Worm (Caenorhabditis elegans) whole organism, L1 larva: Measurements from ENCODE around the gene F56H9.6.

Source experiments
- C04F5.9 ChIP-seq: sonication (generic microtip); optimal IDR thresholded peaks from 2 replicates; lab custom pipeline; 2016; ENCODE audit warnings: missing genetic modification characterization, missing compliant biosample characterization
- C34B4.2 ChIP-seq: sonication (generic microtip); optimal IDR thresholded peaks from 2 replicates; lab custom pipeline; 2017; ENCODE audit warnings: mild to moderate bottlenecking, missing genetic modification characterization, missing compliant biosample characterization
- F16B12.6 ChIP-seq: fragments of 150-350 bp; optimal IDR thresholded peaks from 2 replicates; lab custom pipeline; 2014; ENCODE audit warnings: missing biosample characterization, missing genetic modification characterization
- aly-2 ChIP-seq: fragments of 150-350 bp; optimal IDR thresholded peaks from 2 replicates; lab custom pipeline; 2014; ENCODE audit warnings: missing biosample characterization, missing genetic modification characterization
- ceh-8 ChIP-seq: fragments of 200-800 bp; sonication (Bioruptor generic); optimal IDR thresholded peaks from 2 replicates; lab custom pipeline; 2018; ENCODE audit warnings: mild to moderate bottlenecking, missing genetic modification characterization, moderate library complexity, missing compliant biosample characterization
- ceh-82 ChIP-seq, 3 experiments: fragments of 150-350 bp in 1 of 3; sonication (generic microtip) in 2 of 3; optimal IDR thresholded peaks; 2 replicates each; lab custom pipeline; 2014 to 2017; ENCODE audit warnings: missing biosample characterization in 3 of 3, missing genetic modification characterization in 3 of 3
- ceh-90 ChIP-seq: sonication (generic microtip); optimal IDR thresholded peaks from 2 replicates; lab custom pipeline; 2016; ENCODE audit warnings: missing genetic modification characterization, missing compliant biosample characterization
- dsc-1 ChIP-seq: sonication (generic microtip); optimal IDR thresholded peaks from 2 replicates; lab custom pipeline; 2016; ENCODE audit warnings: mild to moderate bottlenecking, missing genetic modification characterization, missing compliant biosample characterization
- efl-1 ChIP-seq, 4 experiments: fragments of 150-350 bp; optimal IDR thresholded peaks in 3 of 4; peaks in 1 of 4; 1 replicate in 1 of 4; 2 replicates in 3 of 4; lab custom pipeline; 2014; ENCODE audit warnings: missing biosample characterization in 2 of 4, missing genetic modification characterization in 2 of 4, missing genetic modification reagents in 2 of 4
- efl-3 ChIP-seq: fragments of 200-800 bp; sonication (Bioruptor generic); optimal IDR thresholded peaks from 2 replicates; lab custom pipeline; 2018; ENCODE audit warnings: mild to moderate bottlenecking, missing genetic modification characterization, missing compliant biosample characterization
- egl-13 ChIP-seq: sonication (generic microtip); optimal IDR thresholded peaks from 2 replicates; lab custom pipeline; 2016; ENCODE audit warnings: missing genotype, missing genetic modification reagents, missing genetic modification characterization, missing compliant biosample characterization
- fkh-8 ChIP-seq: sonication (generic microtip); optimal IDR thresholded peaks from 2 replicates; lab custom pipeline; 2016; ENCODE audit warnings: mild to moderate bottlenecking, missing genetic modification characterization, missing compliant biosample characterization
- fos-1 ChIP-seq: fragments of 150-350 bp; optimal IDR thresholded peaks from 2 replicates; lab custom pipeline; 2014; ENCODE audit warnings: missing biosample characterization, missing genetic modification characterization
- hlh-17 ChIP-seq: fragments of 200-800 bp; sonication (Bioruptor generic); optimal IDR thresholded peaks from 2 replicates; lab custom pipeline; 2018; ENCODE audit warnings: missing genetic modification characterization, mild to moderate bottlenecking, missing compliant biosample characterization, moderate library complexity, borderline replicate concordance
- hpl-2 ChIP-seq: fragments of 150-350 bp; optimal IDR thresholded peaks from 2 replicates; lab custom pipeline; 2014; ENCODE audit warnings: missing biosample characterization, missing genetic modification reagents, missing genetic modification characterization
- irx-1 ChIP-seq: sonication (generic microtip); optimal IDR thresholded peaks from 2 replicates; lab custom pipeline; 2016; ENCODE audit warnings: missing genetic modification characterization, missing compliant biosample characterization
- isw-1 ChIP-seq: fragments of 200-800 bp; sonication (Bioruptor generic); IDR thresholded peaks from 2 replicates; pipeline ENCODE4 v1.3.6; 2022; ENCODE audit warnings: missing genetic modification characterization, missing compliant biosample characterization
- jun-1 ChIP-seq: fragments of 150-350 bp; optimal IDR thresholded peaks from 2 replicates; lab custom pipeline; 2014; ENCODE audit warnings: missing biosample characterization, missing genetic modification reagents, missing genetic modification characterization
- lin-14 ChIP-seq: fragments of 200-800 bp; sonication (Bioruptor generic); optimal IDR thresholded peaks from 2 replicates; lab custom pipeline; 2018; ENCODE audit warnings: mild to moderate bottlenecking, missing genetic modification characterization, moderate library complexity, missing compliant biosample characterization
- lin-39 ChIP-seq: fragments of 150-350 bp; optimal IDR thresholded peaks from 2 replicates; lab custom pipeline; 2014; ENCODE audit warnings: missing biosample characterization, missing genetic modification reagents, missing genetic modification characterization
- lir-3 ChIP-seq: sonication (generic microtip); optimal IDR thresholded peaks from 2 replicates; lab custom pipeline; 2016; ENCODE audit warnings: mild to moderate bottlenecking, missing genetic modification characterization, moderate library complexity, missing compliant biosample characterization; ENCODE audit not compliant: poor library complexity
- mab-9 ChIP-seq: fragments of 200-800 bp; sonication (Bioruptor generic); IDR thresholded peaks from 2 replicates; pipeline ENCODE4 v1.3.6; 2022; ENCODE audit warnings: missing genetic modification reagents, missing genetic modification characterization, missing compliant biosample characterization
- nhr-11 ChIP-seq: fragments of 150-350 bp; optimal IDR thresholded peaks from 2 replicates; lab custom pipeline; 2014; ENCODE audit warnings: missing biosample characterization, missing genetic modification characterization
- nhr-12 ChIP-seq: sonication (generic microtip); optimal IDR thresholded peaks from 2 replicates; lab custom pipeline; 2017; ENCODE audit warnings: missing biosample characterization, missing genetic modification characterization
- nhr-19 ChIP-seq: fragments of 200-800 bp; sonication (Bioruptor generic); conservative IDR thresholded peaks from 2 replicates; pipeline ENCODE4 v1.3.6; 2022; ENCODE audit warnings: missing genetic modification characterization, missing compliant biosample characterization
- nhr-20 ChIP-seq: sonication (generic microtip); optimal IDR thresholded peaks from 2 replicates; lab custom pipeline; 2016; ENCODE audit warnings: mild to moderate bottlenecking, missing genetic modification characterization, missing compliant biosample characterization
- nhr-237 ChIP-seq: fragments of 150-350 bp; optimal IDR thresholded peaks from 2 replicates; lab custom pipeline; 2014; ENCODE audit warnings: missing biosample characterization, missing genetic modification characterization
- nhr-28 ChIP-seq: fragments of 150-350 bp; optimal IDR thresholded peaks from 2 replicates; lab custom pipeline; 2014; ENCODE audit warnings: missing biosample characterization, missing genetic modification characterization
- nhr-47 ChIP-seq: sonication (generic microtip); optimal IDR thresholded peaks from 2 replicates; lab custom pipeline; 2016; ENCODE audit warnings: mild to moderate bottlenecking, missing genetic modification characterization, moderate library complexity, missing compliant biosample characterization
- nhr-71 ChIP-seq: sonication (generic microtip); optimal IDR thresholded peaks from 2 replicates; lab custom pipeline; 2016; ENCODE audit warnings: mild to moderate bottlenecking, missing genetic modification characterization, moderate library complexity, missing compliant biosample characterization
- nhr-85 ChIP-seq: sonication (generic microtip); peaks from one replicate; lab custom pipeline; 2016; ENCODE audit warnings: missing genetic modification characterization, inconsistent platforms, missing compliant biosample characterization
- nhr-90 ChIP-seq: sonication (generic microtip); optimal IDR thresholded peaks from 2 replicates; lab custom pipeline; 2016; ENCODE audit warnings: mild to moderate bottlenecking, missing genetic modification characterization, missing compliant biosample characterization; ENCODE audit not compliant: poor library complexity
- pag-3 ChIP-seq: sonication (generic microtip); optimal IDR thresholded peaks from 2 replicates; lab custom pipeline; 2017; ENCODE audit warnings: missing genetic modification characterization, mild to moderate bottlenecking, missing compliant biosample characterization, antibody characterized with exemption, borderline replicate concordance; ENCODE audit not compliant: insufficient read depth
- pax-3 ChIP-seq: fragments of 200-800 bp; sonication (Bioruptor generic); optimal IDR thresholded peaks from 2 replicates; lab custom pipeline; 2018; ENCODE audit warnings: mild to moderate bottlenecking, missing genetic modification characterization, moderate library complexity, missing compliant biosample characterization
- snpc-4 ChIP-seq: fragments of 150-350 bp; optimal IDR thresholded peaks from 2 replicates; lab custom pipeline; 2014; ENCODE audit warnings: missing biosample characterization, missing genetic modification characterization
- sox-4 ChIP-seq: sonication (generic microtip); optimal IDR thresholded peaks from 2 replicates; lab custom pipeline; 2016; ENCODE audit warnings: missing genetic modification characterization, missing compliant biosample characterization
- tbx-2 ChIP-seq: sonication (generic microtip); optimal IDR thresholded peaks from 2 replicates; lab custom pipeline; 2016; ENCODE audit warnings: missing genetic modification characterization, missing compliant biosample characterization
- unc-98 ChIP-seq: fragments of 200-800 bp; sonication (Bioruptor generic); IDR thresholded peaks from 2 replicates; pipeline ENCODE4 v1.3.6; 2022; ENCODE audit warnings: missing genetic modification characterization, missing compliant biosample characterization
- xbp-1 ChIP-seq: sonication (generic microtip); optimal IDR thresholded peaks from 2 replicates; lab custom pipeline; 2016; ENCODE audit warnings: missing genetic modification characterization, missing compliant biosample characterization
- zip-4 ChIP-seq: fragments of 200-800 bp; sonication (Bioruptor generic); optimal IDR thresholded peaks from 2 replicates; lab custom pipeline; 2018; ENCODE audit warnings: mild to moderate bottlenecking, missing genetic modification characterization, moderate library complexity, missing compliant biosample characterization
- ztf-4 ChIP-seq: fragments of 150-350 bp; optimal IDR thresholded peaks from 2 replicates; lab custom pipeline; 2014; ENCODE audit warnings: missing biosample characterization, missing genetic modification characterization

Gene F56H9.6

DNA sequence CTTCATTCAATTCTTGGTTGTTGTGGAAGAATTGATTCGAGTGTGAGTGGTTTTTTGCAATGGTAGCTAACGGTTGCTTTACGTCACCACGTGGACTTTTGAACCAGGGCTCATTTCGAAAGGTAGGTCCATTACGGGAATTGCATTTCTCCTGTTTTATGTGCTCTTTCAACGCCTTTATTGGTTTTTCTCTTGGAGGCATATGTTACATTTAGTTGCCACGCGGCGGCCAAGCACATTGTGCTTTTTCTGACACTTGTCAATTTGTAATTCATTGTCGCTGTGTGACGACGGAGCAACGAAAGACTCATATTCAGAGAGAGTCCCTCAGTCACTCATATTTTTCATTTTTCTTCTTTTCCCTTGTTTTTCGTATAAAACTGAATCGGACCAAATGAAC is 44.9 kb downstream of the F56H9.6 start:
- TF ChIP-seq fkh-8 (tag; lab: Kevin White, UChicago) (no peak), hlh-17 (GFP tag; lab: Kevin White, UChicago) (no peak), ceh-82 (tag; optimal IDR thresholded peaks at IDR 0.05; lab: Kevin White, UChicago) (no peak), isw-1 (GFP tag; lab: Robert Waterston, UW) (no peak), nhr-20 (no peak), F16B12.6 (tag; lab: Kevin White, UChicago) (no peak), nhr-19 (GFP tag; lab: Robert Waterston, UW) (no peak), mab-9 (no peak), nhr-85 (tag; lab: Kevin White, UChicago) (no peak), pax-3 (peak; percentile 5), efl-3 (GFP tag; lab: Kevin White, UChicago) (no peak), nhr-11 (tag; lab: Kevin White, UChicago) (no peak), lin-14 (GFP tag; lab: Kevin White, UChicago) (peak; percentile 34), zip-4 (GFP tag; lab: Kevin White, UChicago) (no peak), jun-1 (tag; lab: Kevin White, UChicago) (no peak), dsc-1 (tag; lab: Kevin White, UChicago) (no peak), fos-1 (tag; lab: Kevin White, UChicago) (no peak)

DNA sequence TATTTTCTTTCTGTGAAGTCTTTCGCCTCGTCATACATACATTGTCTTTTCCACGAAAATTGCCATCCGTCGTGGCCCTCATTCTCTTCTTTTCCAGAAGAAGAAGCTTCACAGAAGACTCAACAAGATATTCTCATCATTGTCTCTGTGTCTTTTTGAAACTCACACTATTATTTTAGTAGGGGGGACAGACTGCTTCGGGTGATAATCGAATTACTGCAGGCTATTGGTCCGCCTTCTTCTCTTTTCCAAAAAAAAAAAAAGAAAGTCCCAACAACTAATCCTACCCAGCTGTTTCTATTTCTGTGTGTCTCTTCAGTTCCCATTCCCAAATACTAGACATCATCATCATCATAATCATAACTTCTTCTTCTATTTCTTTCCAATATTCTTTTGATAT is 46.2 kb downstream of the F56H9.6 start:
- TF ChIP-seq tbx-2 (tag; lab: Kevin White, UChicago) (peak; percentile 25), nhr-71 (tag; lab: Kevin White, UChicago) (peak; percentile 24), sox-4 (tag; lab: Kevin White, UChicago) (no peak), zip-4 (GFP tag; lab: Kevin White, UChicago) (no peak), nhr-237 (tag; lab: Kevin White, UChicago) (no peak), snpc-4 (tag; lab: Kevin White, UChicago) (no peak), efl-1 (optimal IDR thresholded peaks at IDR 0.05; lab: Kevin White, UChicago) (no peak), efl-1 (GFP tag; optimal IDR thresholded peaks at IDR 0.05 in 1 of 2; lab: Kevin White, UChicago) (peak in 1 of 2 experiments; percentile 20), lin-14 (GFP tag; lab: Kevin White, UChicago) (peak; percentile 52), C04F5.9 (tag; lab: Kevin White, UChicago) (no peak), ceh-8 (GFP tag; lab: Kevin White, UChicago) (no peak), ztf-4 (tag; lab: Kevin White, UChicago) (no peak), nhr-47 (tag; lab: Kevin White, UChicago) (no peak), lir-3 (tag; lab: Kevin White, UChicago) (no peak)

DNA sequence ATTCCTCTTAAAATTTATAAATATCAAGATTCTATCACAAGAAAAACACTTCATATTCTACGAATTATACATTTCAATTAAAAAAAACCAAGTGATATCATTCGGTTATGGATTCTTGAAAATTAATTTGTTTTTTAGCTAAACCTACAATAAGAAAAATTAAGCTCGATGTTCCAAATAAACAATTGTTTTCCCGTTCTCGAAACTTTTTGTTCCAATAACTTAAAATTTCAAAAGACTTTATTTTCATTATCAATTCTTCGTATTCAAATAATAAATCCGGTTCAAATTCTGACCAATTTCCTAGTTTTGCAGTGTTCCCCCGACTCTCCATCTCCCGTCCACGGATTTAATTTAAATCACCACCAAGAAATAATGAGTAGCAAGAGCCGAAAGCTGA is 50.3 kb downstream of the F56H9.6 start, which contains the start of gene E02A10.3:
TSS of gene E02A10.3 (plus strand) at position 301 of the 400 bp plus-strand sequence.
- no peak for TF ChIP-seq irx-1
- TF ChIP-seq snpc-4 (tag; lab: Kevin White, UChicago), result no peak
- TF ChIP-seq F16B12.6 (tag; lab: Kevin White, UChicago), result no peak
- no peak for TF ChIP-seq C34B4.2 (tag; lab: Kevin White, UChicago)
- TF ChIP-seq unc-98 (GFP tag; lab: Robert Waterston, UW), result no peak
- no peak for TF ChIP-seq egl-13 (tag; lab: Kevin White, UChicago)
- TF ChIP-seq nhr-28 (tag; lab: Kevin White, UChicago), result no peak
- TF ChIP-seq lin-39 (tag; lab: Kevin White, UChicago), result no peak
- TF ChIP-seq ceh-90 (tag; lab: Kevin White, UChicago), result no peak
- TF ChIP-seq xbp-1 (tag; lab: Kevin White, UChicago), result no peak
- TF ChIP-seq hpl-2 (GFP tag; lab: Kevin White, UChicago), result no peak
- TF ChIP-seq efl-1 (optimal IDR thresholded peaks at IDR 0.05; lab: Kevin White, UChicago), result no peak
- no peak for TF ChIP-seq efl-1 (GFP tag; optimal IDR thresholded peaks at IDR 0.05 in 1 of 2; lab: Kevin White, UChicago)
- no peak for TF ChIP-seq nhr-90 (tag; lab: Kevin White, UChicago)
- TF ChIP-seq pag-3 (tag; lab: Kevin White, UChicago), result no peak
- TF ChIP-seq nhr-12, result no peak
- no peak for TF ChIP-seq aly-2 (tag; lab: Kevin White, UChicago)
- no peak for TF ChIP-seq pax-3
- no peak for TF ChIP-seq ceh-8 (GFP tag; lab: Kevin White, UChicago)
